Worm (Caenorhabditis elegans) whole organism, L3 larva: ENCODE data around the gene F17E9.3.

Experiments used
- ZK546.5 ChIP-seq: sonication (generic microtip); optimal IDR thresholded peaks from 2 replicates; lab custom pipeline; 2017; ENCODE audit warnings: missing biosample characterization, missing genetic modification characterization
- ama-1 ChIP-seq: fragments of 150-350 bp; optimal IDR thresholded peaks from 2 replicates; lab custom pipeline; 2018
- ceh-82 ChIP-seq: fragments of 150-350 bp; optimal IDR thresholded peaks from 2 replicates; lab custom pipeline; 2014; ENCODE audit warnings: missing biosample characterization, missing genetic modification characterization
- elt-2 ChIP-seq: sonication (generic microtip); optimal IDR thresholded peaks from 2 replicates; lab custom pipeline; 2016; ENCODE audit warnings: missing genetic modification reagents, mild to moderate bottlenecking, missing genetic modification characterization, missing compliant biosample characterization
- elt-3 ChIP-seq, 3 experiments: fragments of 150-350 bp in 1 of 3; sonication (generic microtip) in 2 of 3; optimal IDR thresholded peaks; 2 replicates in 2 of 3; 4 replicates in 1 of 3; lab custom pipeline; 2014 to 2017; ENCODE audit warnings: missing biosample characterization in 3 of 3, missing genetic modification characterization in 3 of 3
- fos-1 ChIP-seq: fragments of 150-350 bp; optimal IDR thresholded peaks from 2 replicates; lab custom pipeline; 2014; ENCODE audit warnings: missing biosample characterization, missing genetic modification characterization
- nfya-1 ChIP-seq: sonication (generic microtip); optimal IDR thresholded peaks from 2 replicates; lab custom pipeline; 2017; ENCODE audit warnings: missing genetic modification characterization, mild to moderate bottlenecking, missing compliant biosample characterization, antibody characterized with exemption, moderate library complexity; ENCODE audit not compliant: insufficient read depth
- nhr-77 ChIP-seq: fragments of 150-350 bp; optimal IDR thresholded peaks from 2 replicates; lab custom pipeline; 2014; ENCODE audit warnings: missing biosample characterization, missing genetic modification characterization
- pqm-1 ChIP-seq: fragments of 150-350 bp; optimal IDR thresholded peaks from 2 replicates; lab custom pipeline; 2017; ENCODE audit warnings: missing biosample characterization, missing genetic modification characterization, inconsistent platforms
- sea-2 ChIP-seq: fragments of 150-350 bp; sonication (generic microtip); optimal IDR thresholded peaks from 4 replicates; lab custom pipeline; 2014; ENCODE audit warnings: missing biosample characterization, missing genetic modification reagents, missing genetic modification characterization
- tbx-2 ChIP-seq: sonication (generic microtip); optimal IDR thresholded peaks from 2 replicates; lab custom pipeline; 2016; ENCODE audit warnings: mild to moderate bottlenecking, missing genetic modification characterization, missing compliant biosample characterization
- unc-39 ChIP-seq: sonication (generic microtip); optimal IDR thresholded peaks from 4 replicates; lab custom pipeline; 2017; ENCODE audit warnings: missing biosample characterization, missing genetic modification characterization

- TF ChIP-seq ZK546.5 (tag; lab: Kevin White, UChicago) (no peak), ceh-82 (tag; lab: Kevin White, UChicago) (no peak), ama-1 (lab: Kevin White, UChicago) (no peak), nfya-1 (peak; percentile 31), unc-39 (tag; lab: Kevin White, UChicago) (no peak), nhr-77 (no peak), sea-2 (GFP tag; lab: Kevin White, UChicago) (no peak), elt-2 (tag; lab: Kevin White, UChicago) (no peak), tbx-2 (tag; lab: Kevin White, UChicago) (no peak), pqm-1 (tag; lab: Kevin White, UChicago) (peak; percentile 29), elt-3 (tag; optimal IDR thresholded peaks at IDR 0.05; lab: Kevin White, UChicago) (no peak), fos-1 (tag; lab: Kevin White, UChicago) (no peak)
Observed at ce11 chrIV:8359716-8360407, 5.2 kb downstream of the F17E9.3 start, which contains the start of gene D2096.5.
